Worm (Caenorhabditis elegans) whole organism, young adult: ENCODE data around the gene sgca-1.

Experiments used
- B0019.2 ChIP-seq: fragments of 200-800 bp; sonication (Bioruptor generic); conservative IDR thresholded peaks from 2 replicates; pipeline ENCODE4 v1.3.6; 2022; ENCODE audit warnings: missing genetic modification reagents, missing genetic modification characterization, missing compliant biosample characterization
- B0261.1 ChIP-seq: sonication (generic microtip); optimal IDR thresholded peaks from 2 replicates; lab custom pipeline; 2016; ENCODE audit warnings: mild to moderate bottlenecking, missing genetic modification characterization, moderate library complexity, missing compliant biosample characterization
- D2030.7 ChIP-seq: fragments of 200-800 bp; sonication (Bioruptor generic); IDR thresholded peaks from 2 replicates; pipeline ENCODE4 v1.3.6; 2022; ENCODE audit warnings: missing genetic modification reagents, missing genetic modification characterization, missing compliant biosample characterization
- F22D6.2 ChIP-seq: sonication (generic microtip); optimal IDR thresholded peaks from 2 replicates; lab custom pipeline; 2016; ENCODE audit warnings: mild to moderate bottlenecking, missing genetic modification characterization, missing compliant biosample characterization
- F57C9.4 ChIP-seq: sonication (generic microtip); optimal IDR thresholded peaks from 2 replicates; lab custom pipeline; 2017; ENCODE audit warnings: mild to moderate bottlenecking, missing genetic modification characterization, missing compliant biosample characterization
- K12H6.12 ChIP-seq: fragments of 200-800 bp; sonication (Bioruptor generic); optimal IDR thresholded peaks from 2 replicates; lab custom pipeline; 2018; ENCODE audit warnings: mild to moderate bottlenecking, missing genetic modification characterization, missing compliant biosample characterization
- Y53G8AR.9 ChIP-seq: fragments of 200-800 bp; sonication (Bioruptor generic); conservative IDR thresholded peaks from 2 replicates; pipeline ENCODE4 v1.3.6; 2022; ENCODE audit warnings: missing genetic modification reagents, missing genetic modification characterization, missing compliant biosample characterization
- Y79H2A.3 ChIP-seq: fragments of 200-800 bp; sonication (Bioruptor generic); conservative IDR thresholded peaks from 2 replicates; pipeline ENCODE4 v1.3.6; 2022; ENCODE audit warnings: missing genetic modification reagents, missing genetic modification characterization, missing compliant biosample characterization
- aptf-2 ChIP-seq: fragments of 200-800 bp; sonication (Bioruptor generic); conservative IDR thresholded peaks from 2 replicates; pipeline ENCODE4 v1.3.6; 2022; ENCODE audit warnings: missing genetic modification reagents, missing genetic modification characterization, missing compliant biosample characterization
- ceh-27 ChIP-seq: fragments of 200-800 bp; sonication (Bioruptor generic); optimal IDR thresholded peaks from 2 replicates; lab custom pipeline; 2018; ENCODE audit warnings: mild to moderate bottlenecking, missing genetic modification characterization, moderate library complexity, missing compliant biosample characterization
- ceh-79 ChIP-seq: sonication (generic microtip); optimal IDR thresholded peaks from 2 replicates; lab custom pipeline; 2017; ENCODE audit warnings: mild to moderate bottlenecking, missing genetic modification characterization, missing compliant biosample characterization
- die-1 ChIP-seq: sonication (generic microtip); optimal IDR thresholded peaks from 2 replicates; lab custom pipeline; 2016; ENCODE audit warnings: missing genotype, mild to moderate bottlenecking, missing genetic modification characterization, missing compliant biosample characterization
- dox-1 ChIP-seq: fragments of 200-800 bp; sonication (Bioruptor generic); IDR thresholded peaks from 2 replicates; pipeline ENCODE4 v1.3.6; 2022; ENCODE audit warnings: missing genetic modification reagents, missing genetic modification characterization, missing compliant biosample characterization
- hmg-1.2 ChIP-seq: fragments of 200-800 bp; sonication (Bioruptor generic); IDR thresholded peaks from 2 replicates; pipeline ENCODE4 v1.3.6; 2022; ENCODE audit warnings: missing genetic modification reagents, missing genetic modification characterization, missing compliant biosample characterization
- hsf-1 ChIP-seq: fragments of 200-800 bp; sonication (Bioruptor generic); IDR thresholded peaks from 2 replicates; pipeline ENCODE4 v1.3.6; 2022; ENCODE audit warnings: missing genetic modification reagents, missing genetic modification characterization, missing compliant biosample characterization
- lag-1 ChIP-seq: fragments of 200-800 bp; sonication (Bioruptor generic); IDR thresholded peaks from 2 replicates; pipeline ENCODE4 v1.3.6; 2022; ENCODE audit warnings: missing genetic modification reagents, missing genetic modification characterization, missing compliant biosample characterization
- let-526 ChIP-seq: fragments of 200-800 bp; sonication (Bioruptor generic); IDR thresholded peaks from 2 replicates; pipeline ENCODE4 v1.3.6; 2022; ENCODE audit warnings: missing genetic modification reagents, missing genetic modification characterization, missing compliant biosample characterization
- lin-26 ChIP-seq: fragments of 200-800 bp; sonication (Bioruptor generic); IDR thresholded peaks from 2 replicates; pipeline ENCODE4 v1.3.6; 2022; ENCODE audit warnings: missing genetic modification reagents, missing genetic modification characterization, missing compliant biosample characterization
- lin-40 ChIP-seq: sonication (generic microtip); optimal IDR thresholded peaks from 2 replicates; lab custom pipeline; 2016; ENCODE audit warnings: missing genetic modification characterization, mild to moderate bottlenecking, missing compliant biosample characterization, missing genotype, missing genetic modification reagents
- lin-54 ChIP-seq: fragments of 200-800 bp; sonication (Bioruptor generic); optimal IDR thresholded peaks from 2 replicates; lab custom pipeline; 2018; ENCODE audit warnings: mild to moderate bottlenecking, missing genetic modification characterization, missing compliant biosample characterization
- madf-3 ChIP-seq: fragments of 200-800 bp; sonication (Bioruptor generic); IDR thresholded peaks from 2 replicates; pipeline ENCODE4 v1.3.6; 2022; ENCODE audit warnings: missing genetic modification reagents, missing genetic modification characterization, missing compliant biosample characterization
- madf-8 ChIP-seq: fragments of 200-800 bp; sonication (Bioruptor generic); conservative IDR thresholded peaks from 2 replicates; pipeline ENCODE4 v1.3.6; 2022; ENCODE audit warnings: missing genetic modification reagents, missing genetic modification characterization, missing compliant biosample characterization
- mcd-1 ChIP-seq: fragments of 200-800 bp; sonication (Bioruptor generic); IDR thresholded peaks from 2 replicates; pipeline ENCODE4 v1.3.6; 2022; ENCODE audit warnings: missing genetic modification reagents, missing genetic modification characterization, missing compliant biosample characterization
- mxl-1 ChIP-seq: sonication (generic microtip); optimal IDR thresholded peaks from 2 replicates; lab custom pipeline; 2016; ENCODE audit warnings: missing genetic modification characterization, missing compliant biosample characterization
- nhr-179 ChIP-seq: sonication (generic microtip); optimal IDR thresholded peaks from 2 replicates; lab custom pipeline; 2016; ENCODE audit warnings: mild to moderate bottlenecking, missing genetic modification characterization, missing compliant biosample characterization
- nhr-80 ChIP-seq: sonication (generic microtip); optimal IDR thresholded peaks from 2 replicates; lab custom pipeline; 2016; ENCODE audit warnings: missing genetic modification characterization, missing compliant biosample characterization
- rec-8 ChIP-seq, 2 experiments: sonication (generic microtip); optimal IDR thresholded peaks; 2 replicates each; lab custom pipeline; 2016; ENCODE audit warnings: mild to moderate bottlenecking in 2 of 2, missing genetic modification characterization in 2 of 2, missing genetic modification reagents in 2 of 2, missing genotype in 2 of 2, missing biosample characterization in 1 of 2, missing compliant biosample characterization in 1 of 2, moderate library complexity in 1 of 2
- tlf-1 ChIP-seq: fragments of 200-800 bp; sonication (Bioruptor generic); optimal IDR thresholded peaks from 2 replicates; lab custom pipeline; 2018; ENCODE audit warnings: mild to moderate bottlenecking, missing genetic modification characterization, missing compliant biosample characterization
- unc-130 ChIP-seq: sonication (generic microtip); optimal IDR thresholded peaks from 2 replicates; lab custom pipeline; 2016; ENCODE audit warnings: missing genetic modification reagents, missing genetic modification characterization, missing compliant biosample characterization
- ztf-6 ChIP-seq: fragments of 200-800 bp; sonication (Bioruptor generic); IDR thresholded peaks from 2 replicates; pipeline ENCODE4 v1.3.6; 2022; ENCODE audit warnings: missing genetic modification reagents, missing genetic modification characterization, missing compliant biosample characterization

The sgca-1 gene

DNA sequence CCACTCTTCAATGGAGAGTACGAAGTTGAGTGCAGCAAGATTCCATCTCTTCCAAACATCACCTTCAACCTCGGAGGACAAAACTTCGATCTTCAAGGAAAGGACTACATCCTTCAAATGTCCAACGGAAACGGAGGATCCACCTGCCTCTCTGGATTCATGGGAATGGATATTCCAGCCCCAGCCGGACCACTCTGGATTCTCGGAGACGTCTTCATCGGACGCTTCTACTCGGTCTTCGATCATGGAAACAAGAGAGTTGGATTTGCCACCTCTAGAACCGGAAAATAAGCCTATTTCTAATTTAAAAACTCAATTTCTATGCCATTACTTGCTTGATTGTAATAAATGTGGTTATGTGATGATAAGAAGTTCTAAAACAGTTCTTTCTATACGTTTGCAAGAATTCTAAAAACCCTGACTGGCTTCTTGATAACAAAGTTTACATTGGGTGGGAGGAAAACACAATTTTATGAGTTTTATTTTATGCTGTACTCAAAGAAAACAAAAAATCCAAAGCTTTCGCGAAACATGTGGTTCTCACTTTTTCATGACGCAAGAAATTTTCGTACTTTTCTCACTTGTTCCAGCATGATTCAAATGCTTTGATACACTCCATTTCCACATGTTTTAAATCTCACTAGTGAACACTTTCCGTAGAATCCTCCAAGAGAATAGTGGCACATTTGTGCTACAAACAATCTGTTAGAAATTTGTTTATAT, 3.1 kb upstream of the sgca-1 start (continued):
- TF ChIP-seq lag-1 = no peak

DNA sequence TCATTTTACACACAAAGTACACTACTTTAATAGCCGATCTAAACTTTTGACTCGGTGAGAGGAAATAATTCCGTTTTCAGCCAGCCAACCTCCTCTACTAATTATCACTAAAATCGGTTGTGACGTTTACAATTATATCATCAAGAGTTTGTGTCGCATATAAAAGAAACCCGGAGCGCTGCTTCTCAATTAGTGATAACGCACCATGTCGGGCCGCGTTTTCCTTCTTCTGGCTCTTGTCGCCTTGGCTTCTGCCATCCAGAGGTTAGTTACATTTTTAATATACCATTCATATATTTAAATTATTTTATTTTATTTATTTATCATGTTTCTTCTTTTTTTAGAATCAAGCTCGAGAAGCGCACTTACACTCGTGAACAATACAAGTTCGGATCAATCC, 1.6 kb upstream of the sgca-1 start, which contains the start of gene asp-3:
TSS of gene asp-3 (plus strand) at position 79 of the 400 bp plus-strand sequence.
- TF ChIP-seq let-526 (GFP tag; lab: Robert Waterston, UW) = no peak
- no peak for TF ChIP-seq B0261.1 (tag; lab: Kevin White, UChicago)
- no peak for TF ChIP-seq ceh-79 (tag; lab: Kevin White, UChicago)
- no peak for TF ChIP-seq die-1 (tag; lab: Kevin White, UChicago)
- TF ChIP-seq rec-8 (tag; optimal IDR thresholded peaks at IDR 0.05; lab: Kevin White, UChicago) = no peak

DNA sequence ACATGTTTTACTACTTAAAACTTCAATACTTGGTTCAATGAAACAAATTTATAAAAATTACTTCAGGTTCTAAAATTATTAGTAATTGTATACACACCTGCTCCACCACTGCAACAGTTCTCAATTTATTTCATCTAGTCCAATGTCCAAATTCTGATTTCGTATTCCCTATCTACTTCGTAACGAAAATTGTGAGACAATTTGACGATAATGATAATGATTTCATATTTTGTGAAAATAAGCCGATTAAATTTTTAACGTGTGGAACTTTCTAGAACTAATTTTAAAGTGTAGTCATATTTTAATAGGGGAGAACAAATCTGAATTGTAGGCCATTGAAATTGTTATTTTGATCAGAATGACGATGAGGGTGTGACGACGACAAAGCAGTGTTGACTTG, 1.1 kb upstream of the sgca-1 start:
- TF ChIP-seq hsf-1 (GFP tag; lab: Robert Waterston, UW) (peak; percentile 50; the same call in 1 of the 2 replicates), K12H6.12 (tag; lab: Kevin White, UChicago) (no peak)

DNA sequence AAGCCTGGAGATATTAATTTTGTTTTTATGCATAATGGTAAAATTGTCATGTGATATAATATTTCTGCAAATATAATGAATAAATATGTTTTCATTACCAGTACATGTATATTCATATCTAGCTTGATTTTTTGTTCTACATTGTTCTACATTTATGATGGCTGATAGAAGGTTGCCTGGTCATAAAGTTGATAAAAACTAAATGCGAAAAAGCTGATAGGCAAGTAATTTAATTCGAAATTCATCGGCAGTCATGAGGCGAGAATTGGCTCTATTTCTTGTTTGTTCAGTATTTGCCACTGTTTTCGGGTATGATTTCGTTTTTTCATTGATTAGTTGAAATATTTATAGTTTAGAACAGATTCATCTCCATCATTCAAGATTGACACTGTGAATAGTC, 5.2 kb downstream of the sgca-1 start, which contains the start of gene bgal-2:
TSS of gene bgal-2 (plus strand) at position 231 of the 400 bp plus-strand sequence.
- peak; percentile 55 for TF ChIP-seq nhr-80 (tag; lab: Kevin White, UChicago)
- no peak for TF ChIP-seq ztf-6 (GFP tag; lab: Robert Waterston, UW)
- TF ChIP-seq, all 124 proteins: peak for 1

DNA sequence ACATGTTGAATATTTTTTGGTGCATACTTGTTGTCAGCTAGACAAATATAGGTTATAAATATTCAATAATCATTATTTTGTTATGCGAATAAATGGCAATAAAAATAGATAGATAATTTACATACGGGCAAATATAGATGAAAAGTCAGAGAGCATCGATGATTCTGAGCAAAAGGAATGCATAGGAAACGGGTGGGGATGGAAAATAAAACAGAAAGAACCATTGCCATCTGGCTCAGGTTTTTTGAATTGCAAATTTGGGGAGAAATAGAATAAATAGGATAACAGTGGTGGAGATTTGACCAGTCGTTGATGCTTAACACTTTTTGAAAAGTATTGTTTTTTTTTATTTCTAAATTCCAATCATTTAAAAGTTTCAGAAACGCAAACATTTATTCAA, 6.5 kb downstream of the sgca-1 start, which contains the start of gene idpp-6:
TSS of gene idpp-6 (plus strand) at position 301 of the 400 bp plus-strand sequence.
- TF ChIP-seq nhr-179 (tag; lab: Kevin White, UChicago) (no peak), F22D6.2 (tag; lab: Kevin White, UChicago) (no peak), lin-54 (no peak), ceh-79 (tag; lab: Kevin White, UChicago) (no peak), madf-8 (GFP tag; lab: Robert Waterston, UW) (no peak), Y79H2A.3 (GFP tag; lab: Robert Waterston, UW) (no peak), mcd-1 (GFP tag; lab: Robert Waterston, UW) (no peak), D2030.7 (GFP tag; lab: Robert Waterston, UW) (no peak), rec-8 (tag; optimal IDR thresholded peaks at IDR 0.05; lab: Kevin White, UChicago) (no peak), unc-130 (GFP tag; lab: Kevin White, UChicago) (no peak), B0019.2 (GFP tag; lab: Robert Waterston, UW) (no peak), aptf-2 (GFP tag; lab: Robert Waterston, UW) (no peak), madf-3 (GFP tag; lab: Robert Waterston, UW) (no peak), tlf-1 (GFP tag; lab: Kevin White, UChicago) (no peak), hmg-1.2 (GFP tag; lab: Robert Waterston, UW) (no peak), Y53G8AR.9 (GFP tag; lab: Robert Waterston, UW) (no peak), dox-1 (GFP tag; lab: Robert Waterston, UW) (no peak)
- TF ChIP-seq, all 124 proteins: peak for 0

DNA sequence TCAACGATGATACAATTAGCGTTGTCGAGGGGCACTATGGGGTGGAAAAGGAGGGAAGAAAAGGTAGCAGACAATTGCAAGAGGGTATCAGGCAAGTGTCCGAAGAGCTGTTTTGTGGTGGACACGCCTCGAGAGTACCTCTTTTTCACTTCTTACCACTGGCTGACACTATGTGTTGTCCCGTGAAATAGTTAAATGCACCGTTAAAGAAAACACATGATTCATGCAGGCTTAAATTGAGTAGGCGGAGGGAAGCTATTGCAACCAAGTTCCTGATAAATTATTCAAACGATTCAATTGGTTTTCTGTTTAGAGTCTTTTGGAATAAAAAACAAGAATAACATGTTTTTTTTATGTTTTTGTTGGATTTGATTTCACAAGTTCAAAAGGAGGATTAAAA, 11.3 kb downstream of the sgca-1 start, which contains the start of gene irk-1:
TSS of gene irk-1 (minus strand) at position 101 of the 400 bp plus-strand sequence.
- no peak for TF ChIP-seq lin-26
- TF ChIP-seq F22D6.2 (tag; lab: Kevin White, UChicago) = no peak
- no peak for TF ChIP-seq ztf-6 (GFP tag; lab: Robert Waterston, UW)
- TF ChIP-seq ceh-27 = no peak
- no peak for TF ChIP-seq nhr-80 (tag; lab: Kevin White, UChicago)
- TF ChIP-seq mxl-1 = no peak
- no peak for TF ChIP-seq lag-1
- TF ChIP-seq lin-40 = no peak
- no peak for TF ChIP-seq F57C9.4 (tag; lab: Kevin White, UChicago)
- no peak for TF ChIP-seq B0019.2 (GFP tag; lab: Robert Waterston, UW)
